Worm (Caenorhabditis elegans): ENCODE data around the gene R12G8.1.

Gene R12G8.1

DNA sequence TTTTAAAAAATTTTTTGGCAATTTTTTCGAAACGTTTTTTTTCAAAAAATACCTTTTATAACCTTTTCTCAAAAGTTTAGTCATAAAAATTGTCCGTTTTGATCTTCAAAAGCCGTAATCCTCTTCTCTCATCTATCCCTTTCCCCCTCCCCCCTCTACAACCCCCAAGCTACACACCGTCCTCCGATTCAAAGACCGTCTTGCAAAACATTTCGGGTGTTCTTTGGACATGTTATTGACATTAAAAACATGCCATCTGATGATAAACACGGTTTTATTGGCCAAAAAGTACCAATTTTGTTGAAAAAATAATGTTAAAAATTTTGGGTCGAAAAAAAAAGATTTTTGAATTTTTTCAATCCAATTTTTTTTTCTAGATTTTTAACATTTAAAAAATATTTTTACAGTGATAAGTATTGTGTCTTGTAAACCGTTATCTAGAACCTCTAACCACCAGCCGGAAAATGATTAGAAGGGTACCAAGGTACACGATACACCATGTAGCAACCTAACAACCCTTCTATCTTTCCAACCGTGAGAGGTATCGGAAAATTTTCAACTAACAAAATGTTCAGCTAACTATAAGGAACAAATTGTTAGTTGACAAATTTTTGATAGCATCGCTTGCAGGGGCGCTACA, 25.8 kb downstream of the R12G8.1 start:
- no peak for TF ChIP-seq lsy-2 (tag; optimal IDR thresholded peaks at IDR 0.05)
- no peak for TF ChIP-seq unc-39 (tag; optimal IDR thresholded peaks at IDR 0.05)
- TF ChIP-seq elt-1 (tag; optimal IDR thresholded peaks at IDR 0.05; ENCODE audit: borderline replicate concordance, insufficient read depth) = no peak
- no peak for TF ChIP-seq flh-1 (GFP tag; optimal IDR thresholded peaks at IDR 0.05)
- no peak for TF ChIP-seq cnd-1 (tag; optimal IDR thresholded peaks at IDR 0.05)
- no peak for TF ChIP-seq drap-1 (GFP tag; optimal IDR thresholded peaks at IDR 0.05)
- no peak for TF ChIP-seq mab-5 (tag; optimal IDR thresholded peaks at IDR 0.05)
- TF ChIP-seq lin-32 (GFP tag; optimal IDR thresholded peaks at IDR 0.05) = no peak
- no peak for TF ChIP-seq nhr-12 (tag; optimal IDR thresholded peaks at IDR 0.05)
- TF ChIP-seq zip-8 (tag; optimal IDR thresholded peaks at IDR 0.05) = no peak
- no peak for TF ChIP-seq ces-1 (GFP tag; optimal IDR thresholded peaks at IDR 0.05)
- TF ChIP-seq ham-2 (GFP tag; optimal IDR thresholded peaks at IDR 0.05) = no peak

DNA sequence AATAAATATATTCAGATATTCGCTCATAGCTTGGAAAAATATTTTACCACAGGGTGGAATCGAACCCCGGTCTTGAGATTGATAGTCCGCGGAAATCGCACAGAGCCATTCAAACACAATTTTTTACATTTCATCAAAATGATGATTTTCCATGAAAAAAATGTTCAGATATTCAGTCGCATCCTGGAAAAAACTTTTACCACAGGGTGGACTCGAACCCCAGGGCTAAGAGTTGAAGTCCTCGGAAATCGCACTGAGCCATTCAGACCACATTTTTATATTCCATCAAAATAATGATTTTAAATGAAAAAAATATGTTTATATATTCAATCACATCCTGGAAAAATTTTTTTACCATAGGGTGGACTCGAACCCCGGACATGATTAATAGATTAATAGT, 26.5 kb downstream of the R12G8.1 start:
- no peak for TF ChIP-seq lsy-2 (tag; optimal IDR thresholded peaks at IDR 0.05)
- TF ChIP-seq lin-13 (tag; optimal IDR thresholded peaks at IDR 0.05) = no peak
- TF ChIP-seq unc-62 (GFP tag; optimal IDR thresholded peaks at IDR 0.05) = no peak
- TF ChIP-seq nhr-76 (tag; optimal IDR thresholded peaks at IDR 0.05) = no peak
- no peak for TF ChIP-seq bed-3 (GFP tag; optimal IDR thresholded peaks at IDR 0.05)
- no peak for TF ChIP-seq ztf-11 (tag; optimal IDR thresholded peaks at IDR 0.05)
- TF ChIP-seq unc-120 (tag; optimal IDR thresholded peaks at IDR 0.05; ENCODE audit: poor library complexity, severe bottlenecking) = no peak
- TF ChIP-seq nhr-12 (tag; optimal IDR thresholded peaks at IDR 0.05) = no peak
- TF ChIP-seq flh-1 (GFP tag; optimal IDR thresholded peaks at IDR 0.05) = no peak
- no peak for TF ChIP-seq mls-2 (tag; optimal IDR thresholded peaks at IDR 0.05)
- TF ChIP-seq lin-32 (GFP tag; optimal IDR thresholded peaks at IDR 0.05) = no peak
- TF ChIP-seq ceh-39 (tag; optimal IDR thresholded peaks at IDR 0.05) = no peak
- no peak for TF ChIP-seq ceh-43 (GFP tag; optimal IDR thresholded peaks at IDR 0.05)
- no peak for TF ChIP-seq sem-2 (GFP tag; optimal IDR thresholded peaks at IDR 0.05)

DNA sequence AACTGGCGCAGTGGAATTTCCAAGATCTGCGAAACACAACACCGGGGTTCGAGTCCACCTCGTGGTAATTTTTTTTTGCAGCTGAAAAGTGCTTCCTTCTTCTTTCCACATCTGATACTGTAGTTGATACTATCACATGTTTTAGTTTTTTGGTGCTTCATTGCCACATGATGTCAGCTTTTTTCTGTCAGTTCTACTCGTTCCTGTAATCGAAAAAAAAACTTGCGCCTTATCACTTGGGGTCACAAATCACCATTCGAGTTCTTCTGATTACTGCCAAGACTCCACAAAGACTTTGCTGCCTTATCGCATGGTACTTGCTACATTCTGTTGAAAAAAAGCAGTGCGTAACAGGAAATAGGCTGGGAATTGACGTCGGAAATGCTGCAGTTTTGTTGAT, 27.3 kb downstream of the R12G8.1 start:
- TF ChIP-seq ztf-11 (tag; optimal IDR thresholded peaks at IDR 0.05) (no peak), ces-1 (GFP tag; optimal IDR thresholded peaks at IDR 0.05) (no peak), drap-1 (GFP tag; optimal IDR thresholded peaks at IDR 0.05) (no peak), elt-3 (tag; optimal IDR thresholded peaks at IDR 0.05) (no peak), unc-39 (tag; optimal IDR thresholded peaks at IDR 0.05) (no peak), bed-3 (GFP tag; optimal IDR thresholded peaks at IDR 0.05) (no peak), pha-4 (tag; optimal IDR thresholded peaks at IDR 0.05) (no peak), nhr-237 (tag; optimal IDR thresholded peaks at IDR 0.05) (no peak), ham-2 (GFP tag; optimal IDR thresholded peaks at IDR 0.05) (no peak), sptf-1 (tag; optimal IDR thresholded peaks at IDR 0.05) (no peak), ceh-39 (tag; optimal IDR thresholded peaks at IDR 0.05) (no peak), ceh-83 (GFP tag; optimal IDR thresholded peaks at IDR 0.05) (no peak)

DNA sequence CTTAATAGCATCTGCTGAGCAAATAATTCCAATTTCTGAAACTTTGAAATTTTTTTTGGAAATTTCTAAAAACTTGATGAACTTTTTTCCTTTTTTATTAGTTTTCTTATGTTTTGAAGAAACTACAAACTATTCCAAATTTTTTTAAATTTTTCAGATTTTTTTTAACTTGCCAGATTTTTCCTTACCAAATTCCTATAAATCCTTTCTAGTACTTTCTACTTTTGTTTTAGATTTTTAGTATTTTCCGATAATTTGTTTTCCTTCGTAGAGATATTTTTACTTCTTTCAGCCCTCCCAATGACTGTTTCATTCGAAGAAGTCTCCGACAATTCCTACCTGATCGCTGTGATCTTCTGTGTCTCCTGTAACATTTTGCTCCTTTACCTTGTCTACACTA, 30.4 kb downstream of the R12G8.1 start, which contains the start of gene str-77:
Gene str-77, plus strand, starts transcription at position 301 of the 400 bp plus-strand sequence.
- no peak for TF ChIP-seq zip-8 (tag; optimal IDR thresholded peaks at IDR 0.05)
- no peak for TF ChIP-seq hlh-1 (tag; optimal IDR thresholded peaks at IDR 0.05)
- no peak for TF ChIP-seq nhr-12 (tag; optimal IDR thresholded peaks at IDR 0.05)
- TF ChIP-seq M03D4.4 (tag; optimal IDR thresholded peaks at IDR 0.05) = no peak
- no peak for TF ChIP-seq nhr-2 (tag; optimal IDR thresholded peaks at IDR 0.05)
- no peak for TF ChIP-seq mep-1 (tag; optimal IDR thresholded peaks at IDR 0.05)
- no peak for TF ChIP-seq ceh-83 (GFP tag; optimal IDR thresholded peaks at IDR 0.05)
- no peak for TF ChIP-seq nhr-28 (tag; optimal IDR thresholded peaks at IDR 0.05)

DNA sequence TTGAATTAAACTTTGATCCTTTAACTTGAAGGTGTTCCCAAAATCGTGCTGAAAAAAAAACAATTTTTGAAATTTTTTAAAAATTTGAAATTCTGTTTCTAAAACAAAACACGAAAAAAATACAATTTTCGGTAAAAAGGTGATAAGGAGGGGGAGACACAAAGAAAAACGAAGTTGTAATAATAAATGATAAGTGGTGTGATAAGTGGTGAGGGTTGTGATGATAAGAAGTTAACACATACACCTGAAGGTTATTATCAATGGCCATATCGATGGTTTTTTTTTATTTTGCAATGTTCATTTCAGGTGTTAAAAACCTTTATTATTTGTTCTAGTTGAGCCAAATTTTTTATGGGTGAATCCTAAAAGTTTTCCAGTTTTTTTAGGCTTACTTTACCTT, 34.7 kb downstream of the R12G8.1 start, which contains the start of gene twk-33:
Gene twk-33, minus strand, starts transcription at position 48 of the 400 bp plus-strand sequence.
- no peak for TF ChIP-seq flh-1 (GFP tag; optimal IDR thresholded peaks at IDR 0.05)
